Worm (Caenorhabditis elegans) whole organism, L1 larva: ENCODE measurements around the gene F59B2.8.

Experiments
- Y116A8C.19 ChIP-seq: sonication (generic microtip); optimal IDR thresholded peaks from 2 replicates; lab custom pipeline; 2016; ENCODE audit warnings: missing compliant biosample characterization, missing genetic modification characterization, borderline replicate concordance
- aly-2 ChIP-seq: fragments of 150-350 bp; optimal IDR thresholded peaks from 2 replicates; lab custom pipeline; 2014; ENCODE audit warnings: missing biosample characterization, missing genetic modification characterization
- blmp-1 ChIP-seq: fragments of 150-350 bp; optimal IDR thresholded peaks from 2 replicates; lab custom pipeline; 2014; ENCODE audit warnings: missing biosample characterization, missing genetic modification characterization
- ceh-63 ChIP-seq: fragments of 200-800 bp; sonication (Bioruptor generic); optimal IDR thresholded peaks from 2 replicates; lab custom pipeline; 2018; ENCODE audit warnings: mild to moderate bottlenecking, missing genetic modification characterization, missing compliant biosample characterization
- ceh-88 ChIP-seq: fragments of 200-800 bp; sonication (Bioruptor generic); IDR thresholded peaks from 2 replicates; pipeline ENCODE4 v1.3.6; 2022; ENCODE audit warnings: missing genetic modification characterization, missing compliant biosample characterization
- ceh-90 ChIP-seq: sonication (generic microtip); optimal IDR thresholded peaks from 2 replicates; lab custom pipeline; 2016; ENCODE audit warnings: missing genetic modification characterization, missing compliant biosample characterization
- dsc-1 ChIP-seq: sonication (generic microtip); optimal IDR thresholded peaks from 2 replicates; lab custom pipeline; 2016; ENCODE audit warnings: mild to moderate bottlenecking, missing genetic modification characterization, missing compliant biosample characterization
- efl-1 ChIP-seq, 4 experiments: fragments of 150-350 bp; optimal IDR thresholded peaks in 3 of 4; peaks in 1 of 4; 1 replicate in 1 of 4; 2 replicates in 3 of 4; lab custom pipeline; 2014; ENCODE audit warnings: missing biosample characterization in 2 of 4, missing genetic modification characterization in 2 of 4, missing genetic modification reagents in 2 of 4
- efl-3 ChIP-seq: fragments of 200-800 bp; sonication (Bioruptor generic); optimal IDR thresholded peaks from 2 replicates; lab custom pipeline; 2018; ENCODE audit warnings: mild to moderate bottlenecking, missing genetic modification characterization, missing compliant biosample characterization
- elt-2 ChIP-seq: sonication (generic microtip); optimal IDR thresholded peaks from 2 replicates; lab custom pipeline; 2016; ENCODE audit warnings: missing genetic modification characterization, mild to moderate bottlenecking, inconsistent platforms, missing compliant biosample characterization, missing genetic modification reagents
- fkh-10 ChIP-seq: sonication (generic microtip); optimal IDR thresholded peaks from 2 replicates; lab custom pipeline; 2017; ENCODE audit warnings: missing biosample characterization, missing genetic modification reagents, missing genetic modification characterization
- fkh-8 ChIP-seq: sonication (generic microtip); optimal IDR thresholded peaks from 2 replicates; lab custom pipeline; 2016; ENCODE audit warnings: mild to moderate bottlenecking, missing genetic modification characterization, missing compliant biosample characterization
- hlh-17 ChIP-seq: fragments of 200-800 bp; sonication (Bioruptor generic); optimal IDR thresholded peaks from 2 replicates; lab custom pipeline; 2018; ENCODE audit warnings: missing genetic modification characterization, mild to moderate bottlenecking, missing compliant biosample characterization, moderate library complexity, borderline replicate concordance
- hlh-4 ChIP-seq: sonication (generic microtip); optimal IDR thresholded peaks from 2 replicates; lab custom pipeline; 2016; ENCODE audit warnings: mild to moderate bottlenecking, missing genetic modification characterization, missing compliant biosample characterization
- irx-1 ChIP-seq: sonication (generic microtip); optimal IDR thresholded peaks from 2 replicates; lab custom pipeline; 2016; ENCODE audit warnings: missing genetic modification characterization, missing compliant biosample characterization
- jun-1 ChIP-seq: fragments of 150-350 bp; optimal IDR thresholded peaks from 2 replicates; lab custom pipeline; 2014; ENCODE audit warnings: missing biosample characterization, missing genetic modification reagents, missing genetic modification characterization
- lin-14 ChIP-seq: fragments of 200-800 bp; sonication (Bioruptor generic); optimal IDR thresholded peaks from 2 replicates; lab custom pipeline; 2018; ENCODE audit warnings: mild to moderate bottlenecking, missing genetic modification characterization, moderate library complexity, missing compliant biosample characterization
- lin-15B ChIP-seq: fragments of 150-350 bp; sonication (generic microtip); optimal IDR thresholded peaks from 3 replicates; lab custom pipeline; 2014; ENCODE audit warnings: missing biosample characterization, missing genetic modification characterization
- lin-35 ChIP-seq, 2 experiments: fragments of 150-350 bp; optimal IDR thresholded peaks; 2 replicates each; lab custom pipeline; 2014; ENCODE audit warnings: missing biosample characterization in 2 of 2, missing genetic modification characterization in 2 of 2, missing genetic modification reagents in 2 of 2
- lsy-2 ChIP-seq, 2 experiments: fragments of 150-350 bp; optimal IDR thresholded peaks; 2 replicates each; lab custom pipeline; 2014; ENCODE audit warnings: missing biosample characterization in 2 of 2, missing genetic modification characterization in 2 of 2
- mep-1 ChIP-seq: fragments of 150-350 bp; optimal IDR thresholded peaks from 2 replicates; lab custom pipeline; 2014; ENCODE audit warnings: missing biosample characterization, missing genetic modification characterization
- nhr-28 ChIP-seq: fragments of 150-350 bp; optimal IDR thresholded peaks from 2 replicates; lab custom pipeline; 2014; ENCODE audit warnings: missing biosample characterization, missing genetic modification characterization
- nhr-47 ChIP-seq: sonication (generic microtip); optimal IDR thresholded peaks from 2 replicates; lab custom pipeline; 2016; ENCODE audit warnings: mild to moderate bottlenecking, missing genetic modification characterization, moderate library complexity, missing compliant biosample characterization
- nhr-71 ChIP-seq: sonication (generic microtip); optimal IDR thresholded peaks from 2 replicates; lab custom pipeline; 2016; ENCODE audit warnings: mild to moderate bottlenecking, missing genetic modification characterization, moderate library complexity, missing compliant biosample characterization
- nhr-84 ChIP-seq: sonication (generic microtip); optimal IDR thresholded peaks from 2 replicates; lab custom pipeline; 2017; ENCODE audit warnings: missing biosample characterization, missing genetic modification characterization
- nhr-90 ChIP-seq: sonication (generic microtip); optimal IDR thresholded peaks from 2 replicates; lab custom pipeline; 2016; ENCODE audit warnings: mild to moderate bottlenecking, missing genetic modification characterization, missing compliant biosample characterization; ENCODE audit not compliant: poor library complexity
- pax-3 ChIP-seq: fragments of 200-800 bp; sonication (Bioruptor generic); optimal IDR thresholded peaks from 2 replicates; lab custom pipeline; 2018; ENCODE audit warnings: mild to moderate bottlenecking, missing genetic modification characterization, moderate library complexity, missing compliant biosample characterization
- pqm-1 ChIP-seq: sonication (generic microtip); optimal IDR thresholded peaks from 3 replicates; lab custom pipeline; 2017; ENCODE audit warnings: missing biosample characterization, missing genetic modification characterization
- rnt-1 ChIP-seq: sonication (generic microtip); optimal IDR thresholded peaks from 2 replicates; lab custom pipeline; 2016; ENCODE audit warnings: mild to moderate bottlenecking, missing genetic modification characterization, moderate library complexity, missing compliant biosample characterization
- skn-1 ChIP-seq: fragments of 150-350 bp; optimal IDR thresholded peaks from 2 replicates; lab custom pipeline; 2014; ENCODE audit warnings: missing biosample characterization, missing genetic modification characterization
- snpc-4 ChIP-seq: fragments of 150-350 bp; optimal IDR thresholded peaks from 2 replicates; lab custom pipeline; 2014; ENCODE audit warnings: missing biosample characterization, missing genetic modification characterization
- sox-4 ChIP-seq: sonication (generic microtip); optimal IDR thresholded peaks from 2 replicates; lab custom pipeline; 2016; ENCODE audit warnings: missing genetic modification characterization, missing compliant biosample characterization
- sup-37 ChIP-seq: fragments of 200-800 bp; sonication (Bioruptor generic); optimal IDR thresholded peaks from 2 replicates; lab custom pipeline; 2018; ENCODE audit warnings: mild to moderate bottlenecking, missing genetic modification characterization, missing compliant biosample characterization
- swsn-7 ChIP-seq: sonication (generic microtip); optimal IDR thresholded peaks from 2 replicates; lab custom pipeline; 2016; ENCODE audit warnings: missing genetic modification characterization, missing compliant biosample characterization
- tlp-1 ChIP-seq: fragments of 150-350 bp; optimal IDR thresholded peaks from 2 replicates; lab custom pipeline; 2014; ENCODE audit warnings: missing biosample characterization, missing genetic modification characterization
- unc-130 ChIP-seq: fragments of 150-350 bp; optimal IDR thresholded peaks from 2 replicates; lab custom pipeline; 2017; ENCODE audit warnings: missing biosample characterization, missing genetic modification characterization, inconsistent platforms
- unc-62 ChIP-seq: fragments of 150-350 bp; optimal IDR thresholded peaks from 2 replicates; lab custom pipeline; 2014; ENCODE audit warnings: missing biosample characterization, missing genetic modification reagents, missing genetic modification characterization
- unc-86 ChIP-seq: sonication (generic microtip); optimal IDR thresholded peaks from 2 replicates; lab custom pipeline; 2016; ENCODE audit warnings: missing genetic modification characterization, missing compliant biosample characterization
- unc-98 ChIP-seq: fragments of 200-800 bp; sonication (Bioruptor generic); IDR thresholded peaks from 2 replicates; pipeline ENCODE4 v1.3.6; 2022; ENCODE audit warnings: missing genetic modification characterization, missing compliant biosample characterization
- xbp-1 ChIP-seq: sonication (generic microtip); optimal IDR thresholded peaks from 2 replicates; lab custom pipeline; 2016; ENCODE audit warnings: missing genetic modification characterization, missing compliant biosample characterization
- zag-1 ChIP-seq: fragments of 150-350 bp; optimal IDR thresholded peaks from 2 replicates; lab custom pipeline; 2014; ENCODE audit warnings: missing biosample characterization, missing genetic modification characterization
- ztf-11 ChIP-seq, 2 experiments: sonication (generic microtip); optimal IDR thresholded peaks; 2 replicates each; lab custom pipeline; 2016 to 2017; ENCODE audit warnings: missing genetic modification characterization in 2 of 2, missing biosample characterization in 1 of 2, missing compliant biosample characterization in 1 of 2
- ztf-4 ChIP-seq: fragments of 150-350 bp; optimal IDR thresholded peaks from 2 replicates; lab custom pipeline; 2014; ENCODE audit warnings: missing biosample characterization, missing genetic modification characterization

Gene F59B2.8

ce11 chrIII:8981847-8982479 lies 28.0 kb downstream of the F59B2.8 start, which contains the start of gene pde-2 (continued):
- peak; percentile 47 to 64 for TF ChIP-seq lsy-2 (tag; optimal IDR thresholded peaks at IDR 0.05; lab: Kevin White, UChicago)
- peak; percentile 58 for TF ChIP-seq nhr-47 (tag; lab: Kevin White, UChicago)
- peak; percentile 33 for TF ChIP-seq ztf-4 (tag; lab: Kevin White, UChicago)
- no peak for TF ChIP-seq irx-1 (tag; lab: Kevin White, UChicago)
- no peak for TF ChIP-seq nhr-84 (tag; lab: Kevin White, UChicago)
- TF ChIP-seq pqm-1, result no peak
- no peak for TF ChIP-seq aly-2 (tag; lab: Kevin White, UChicago)
- TF ChIP-seq tlp-1 (tag; lab: Kevin White, UChicago), result no peak
- TF ChIP-seq unc-98 (GFP tag; lab: Robert Waterston, UW), result no peak
- no peak for TF ChIP-seq unc-62
- no peak for TF ChIP-seq ceh-63
- TF ChIP-seq hlh-17 (GFP tag; lab: Kevin White, UChicago), result no peak
- no peak for TF ChIP-seq sox-4
- no peak for TF ChIP-seq elt-2 (tag; lab: Kevin White, UChicago)
- TF ChIP-seq ceh-88 (GFP tag; lab: Robert Waterston, UW), result no peak
- peak; percentile 19 to 45 for TF ChIP-seq efl-1 (optimal IDR thresholded peaks at IDR 0.05; lab: Kevin White, UChicago)
- TF ChIP-seq efl-1 (GFP tag; optimal IDR thresholded peaks at IDR 0.05 in 1 of 2; lab: Kevin White, UChicago), result no peak
- TF ChIP-seq zag-1, result no peak
- TF ChIP-seq unc-86 (tag; lab: Kevin White, UChicago), result peak; percentile 5
- no peak for TF ChIP-seq pax-3 (tag; lab: Kevin White, UChicago)
- peak; percentile 51 for TF ChIP-seq swsn-7 (tag; lab: Kevin White, UChicago)
- peak; percentile 8 to 45 for TF ChIP-seq lin-35 (GFP tag; optimal IDR thresholded peaks at IDR 0.05; lab: Kevin White, UChicago)
- TF ChIP-seq lin-15B (tag; lab: Kevin White, UChicago), result no peak
- TF ChIP-seq ceh-90 (tag; lab: Kevin White, UChicago), result no peak
- no peak for TF ChIP-seq nhr-28 (tag; lab: Kevin White, UChicago)
- no peak for TF ChIP-seq snpc-4 (tag; lab: Kevin White, UChicago)
- TF ChIP-seq Y116A8C.19, result no peak
- TF ChIP-seq dsc-1, result peak; percentile 26
- no peak for TF ChIP-seq ztf-11 (tag; optimal IDR thresholded peaks at IDR 0.05; lab: Kevin White, UChicago)
- TF ChIP-seq, all 84 proteins: peak for 27

ce11 chrIII:8980892-8981291 lies 29.1 kb downstream of the F59B2.8 start:
- TF ChIP-seq nhr-28 (tag; lab: Kevin White, UChicago), result no peak
- no peak for TF ChIP-seq zag-1
- no peak for TF ChIP-seq ceh-90 (tag; lab: Kevin White, UChicago)
- no peak for TF ChIP-seq efl-3 (GFP tag; lab: Kevin White, UChicago)
- TF ChIP-seq rnt-1 (tag; lab: Kevin White, UChicago), result no peak
- TF ChIP-seq unc-130, result no peak
- TF ChIP-seq hlh-4 (tag; lab: Kevin White, UChicago), result no peak
- no peak for TF ChIP-seq fkh-10 (GFP tag; lab: Kevin White, UChicago)
- TF ChIP-seq tlp-1 (tag; lab: Kevin White, UChicago), result no peak
- TF ChIP-seq nhr-47 (tag; lab: Kevin White, UChicago), result no peak
- no peak for TF ChIP-seq hlh-17 (GFP tag; lab: Kevin White, UChicago)
- TF ChIP-seq lsy-2 (tag; optimal IDR thresholded peaks at IDR 0.05; lab: Kevin White, UChicago), result no peak

ce11 chrIII:8978512-8979352 lies 31.3 kb downstream of the F59B2.8 start:
- TF ChIP-seq sox-4 (no peak), nhr-90 (peak; percentile 20), blmp-1 (tag; lab: Kevin White, UChicago) (peak; percentile 17), sup-37 (GFP tag; lab: Kevin White, UChicago) (no peak), pqm-1 (no peak), dsc-1 (peak; percentile 25), efl-1 (optimal IDR thresholded peaks at IDR 0.05; lab: Kevin White, UChicago) (no peak), efl-1 (GFP tag; optimal IDR thresholded peaks at IDR 0.05 in 1 of 2; lab: Kevin White, UChicago) (peak in 1 of 2 experiments; percentile 75), lin-14 (GFP tag; lab: Kevin White, UChicago) (peak; percentile 47), nhr-71 (tag; lab: Kevin White, UChicago) (peak; percentile 61), unc-86 (tag; lab: Kevin White, UChicago) (peak; percentile 16), swsn-7 (tag; lab: Kevin White, UChicago) (no peak), skn-1 (tag; lab: Kevin White, UChicago) (peak; percentile 18), xbp-1 (tag; lab: Kevin White, UChicago) (no peak), nhr-47 (tag; lab: Kevin White, UChicago) (no peak), mep-1 (peak; percentile 13), fkh-8 (peak; percentile 53), jun-1 (tag; lab: Kevin White, UChicago) (no peak), elt-2 (tag; lab: Kevin White, UChicago) (no peak)
- TF ChIP-seq, all 84 proteins: peak for 10
